Fruit fly (Drosophila melanogaster): ENCODE data around the gene CG16953.

- TF ChIP-seq EcR (GFP tag; optimal IDR thresholded peaks at IDR 0.05) (no peak), psq (optimal IDR thresholded peaks at IDR 0.05) (no peak)
These were observed 33.5 kb downstream of the CG16953 start, which contains the start of gene Stat92E for dm6 chr3R:20552093-20552492.
